Fruit fly (Drosophila melanogaster) whole organism, prepupa: ENCODE data around the gene CG33258.

Source experiments
- CG8119 ChIP-seq: fragments of 200-800 bp; sonication (Bioruptor generic); IDR thresholded peaks from 3 replicates; pipeline ENCODE4 v1.3.6; 2022; ENCODE audit warnings: missing biosample characterization, missing genetic modification characterization
- Eip75B ChIP-seq: fragments of 200-800 bp; sonication (Bioruptor generic); optimal IDR thresholded peaks from 3 replicates; lab custom pipeline; 2016; ENCODE audit warnings: missing biosample characterization, missing genetic modification characterization
- Eip78C ChIP-seq: fragments of 200-800 bp; sonication (Bioruptor generic); peaks from one replicate; lab custom pipeline; 2016; ENCODE audit warnings: missing biosample characterization, missing genetic modification characterization
- Hr39 ChIP-seq: fragments of 200-800 bp; sonication (Bioruptor generic); optimal IDR thresholded peaks from 2 replicates; lab custom pipeline; 2016; ENCODE audit warnings: missing biosample characterization, missing genetic modification characterization
- Met ChIP-seq: fragments of 200-800 bp; sonication (Bioruptor generic); optimal IDR thresholded peaks from 3 replicates; lab custom pipeline; 2016; ENCODE audit warnings: missing biosample characterization, missing genetic modification characterization
- Sox14 ChIP-seq: fragments of 200-800 bp; sonication (Bioruptor generic); optimal IDR thresholded peaks from 3 replicates; lab custom pipeline; 2016; ENCODE audit warnings: missing biosample characterization, missing genetic modification characterization
- cyc ChIP-seq: fragments of 200-800 bp; sonication (Bioruptor generic); optimal IDR thresholded peaks from 3 replicates; lab custom pipeline; 2016; ENCODE audit warnings: missing biosample characterization, missing genetic modification characterization
- dsx ChIP-seq: fragments of 200-800 bp; optimal IDR thresholded peaks from 3 replicates; lab custom pipeline; 2019; ENCODE audit warnings: missing biosample characterization, mild to moderate bottlenecking, missing genetic modification characterization, moderate library complexity; ENCODE audit not compliant: poor library complexity, severe bottlenecking
- net ChIP-seq: fragments of 200-800 bp; sonication (Bioruptor generic); optimal IDR thresholded peaks from 3 replicates; lab custom pipeline; 2016; ENCODE audit warnings: missing biosample characterization, missing genetic modification characterization
- pdm3 ChIP-seq: fragments of 200-800 bp; sonication (Bioruptor generic); optimal IDR thresholded peaks from 3 replicates; lab custom pipeline; 2016; ENCODE audit warnings: missing biosample characterization, missing genetic modification characterization

DNA sequence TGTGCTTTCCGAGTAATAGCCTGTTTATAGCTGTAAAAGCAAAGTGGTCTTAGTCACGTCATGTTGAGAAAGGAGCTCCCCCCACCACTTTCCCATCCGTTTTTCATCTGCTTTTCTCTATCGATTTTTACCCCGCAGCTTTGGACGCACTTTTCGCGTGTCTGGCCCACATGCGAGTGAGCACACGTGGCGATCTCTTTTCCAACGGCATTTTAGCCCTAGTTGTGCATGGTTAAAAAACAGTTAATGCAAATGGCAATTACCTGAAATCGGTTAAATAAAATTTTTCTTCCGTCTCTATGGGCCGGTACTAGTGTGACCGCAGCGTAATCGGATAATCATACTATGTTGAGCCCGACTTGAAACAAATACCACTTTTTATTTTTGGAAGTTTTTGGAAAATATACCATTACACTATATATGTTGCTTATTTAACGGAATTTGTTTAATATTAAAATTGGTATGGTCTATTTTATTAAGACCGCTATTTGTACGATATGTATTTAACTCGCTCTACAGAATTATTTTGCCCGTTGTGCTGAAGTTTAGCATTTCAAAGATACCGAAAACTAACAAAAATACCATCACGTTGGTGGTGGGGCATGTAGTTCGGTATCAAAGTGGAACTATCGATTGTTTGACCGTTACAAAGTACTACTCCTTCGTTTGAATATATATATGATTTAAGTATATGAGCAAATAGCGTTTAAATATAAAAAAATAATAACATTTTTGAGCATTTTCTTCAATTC lies 29.9 kb downstream of the CG33258 start, which contains the start of gene Zn72D:
- TF ChIP-seq pdm3, result no peak
- no peak for TF ChIP-seq Met (GFP tag; lab: Kevin White, UChicago)
- no peak for TF ChIP-seq Eip75B (GFP tag; lab: Kevin White, UChicago)
- no peak for TF ChIP-seq Sox14 (GFP tag; lab: Kevin White, UChicago)
- no peak for TF ChIP-seq net (GFP tag; lab: Kevin White, UChicago)
- no peak for TF ChIP-seq Hr39 (GFP tag; lab: Kevin White, UChicago)
- TF ChIP-seq cyc (GFP tag; lab: Kevin White, UChicago), result no peak
- TF ChIP-seq dsx (GFP tag; lab: Kevin White, UChicago), result no peak
- TF ChIP-seq Eip78C (GFP tag; lab: Kevin White, UChicago), result peak; percentile 66
- TF ChIP-seq CG8119 (GFP tag; lab: Robert Waterston, UW), result no peak
